Worm (Caenorhabditis elegans) whole organism, early embryonic: ENCODE results near the gene Y45F10D.14.

Experiments
- B0310.2 ChIP-seq: sonication (generic microtip); optimal IDR thresholded peaks from 2 replicates; lab custom pipeline; 2016; ENCODE audit warnings: mild to moderate bottlenecking, missing genetic modification characterization, missing compliant biosample characterization
- F13C5.2 ChIP-seq: sonication (generic microtip); optimal IDR thresholded peaks from 2 replicates; lab custom pipeline; 2017; ENCODE audit warnings: mild to moderate bottlenecking, missing genetic modification characterization, inconsistent platforms, missing compliant biosample characterization
- aly-1 ChIP-seq: sonication (generic microtip); optimal IDR thresholded peaks from 2 replicates; lab custom pipeline; 2016; ENCODE audit warnings: missing genetic modification characterization, missing compliant biosample characterization
- ama-1 ChIP-seq: fragments of 150-350 bp; optimal IDR thresholded peaks from 2 replicates; lab custom pipeline; 2014
- ceh-13 ChIP-seq: fragments of 200-800 bp; sonication (Bioruptor generic); optimal IDR thresholded peaks from 2 replicates; lab custom pipeline; 2018; ENCODE audit warnings: mild to moderate bottlenecking, missing genetic modification characterization, missing compliant biosample characterization
- ceh-36 ChIP-seq: sonication (generic microtip); optimal IDR thresholded peaks from 2 replicates; lab custom pipeline; 2016; ENCODE audit warnings: missing genetic modification characterization, inconsistent platforms, missing compliant biosample characterization
- flt-1 ChIP-seq: fragments of 200-800 bp; sonication (Bioruptor generic); IDR thresholded peaks from 2 replicates; pipeline ENCODE4 v1.3.6; 2022; ENCODE audit warnings: missing genetic modification characterization, missing compliant biosample characterization
- hmbx-1 ChIP-seq: sonication (generic microtip); optimal IDR thresholded peaks from 2 replicates; lab custom pipeline; 2016; ENCODE audit warnings: mild to moderate bottlenecking, missing genetic modification characterization, missing compliant biosample characterization
- hmg-4 ChIP-seq: fragments of 200-800 bp; sonication (Bioruptor generic); optimal IDR thresholded peaks from 2 replicates; lab custom pipeline; 2018; ENCODE audit warnings: mild to moderate bottlenecking, missing genetic modification characterization, missing compliant biosample characterization
- pes-1 ChIP-seq: fragments of 200-800 bp; sonication (Bioruptor generic); IDR thresholded peaks from 2 replicates; pipeline ENCODE4 v1.3.6; 2022; ENCODE audit warnings: missing genetic modification reagents, missing genetic modification characterization, missing compliant biosample characterization
- scrt-1 ChIP-seq: fragments of 200-800 bp; sonication (Bioruptor generic); IDR thresholded peaks from 2 replicates; pipeline ENCODE4 v1.3.6; 2022; ENCODE audit warnings: missing genetic modification characterization, missing compliant biosample characterization
- sea-1 ChIP-seq: fragments of 200-800 bp; sonication (Bioruptor generic); conservative IDR thresholded peaks from 2 replicates; pipeline ENCODE4 v1.3.6; 2022; ENCODE audit warnings: missing genetic modification characterization, missing compliant biosample characterization
- tbx-11 ChIP-seq: fragments of 200-800 bp; sonication (Bioruptor generic); IDR thresholded peaks from 2 replicates; pipeline ENCODE4 v1.3.6; 2022; ENCODE audit warnings: missing genetic modification characterization, missing compliant biosample characterization
- tra-4 ChIP-seq: sonication (generic microtip); optimal IDR thresholded peaks from 2 replicates; lab custom pipeline; 2017; ENCODE audit warnings: missing genetic modification characterization, missing compliant biosample characterization

ce11 chrIV:13785545-13785944 is 22.1 kb downstream of the Y45F10D.14 start, which contains the start of gene lact-9:
- no peak for TF ChIP-seq pes-1 (GFP tag; lab: Robert Waterston, UW)
- no peak for TF ChIP-seq aly-1
- no peak for TF ChIP-seq ama-1
- TF ChIP-seq sea-1 (GFP tag; lab: Robert Waterston, UW) = no peak
- no peak for TF ChIP-seq flt-1 (GFP tag; lab: Robert Waterston, UW)
- no peak for TF ChIP-seq hmbx-1 (tag; lab: Kevin White, UChicago)
- TF ChIP-seq ceh-36 (tag; lab: Kevin White, UChicago) = no peak
- no peak for TF ChIP-seq scrt-1 (GFP tag; lab: Robert Waterston, UW)
- TF ChIP-seq ceh-13 (GFP tag; lab: Kevin White, UChicago) = no peak
- TF ChIP-seq tbx-11 (GFP tag; lab: Robert Waterston, UW) = no peak
- TF ChIP-seq F13C5.2 (tag; lab: Kevin White, UChicago) = no peak
- no peak for TF ChIP-seq hmg-4
- no peak for TF ChIP-seq tra-4 (tag; lab: Kevin White, UChicago)
- no peak for TF ChIP-seq B0310.2 (tag; lab: Kevin White, UChicago)
